Worm (Caenorhabditis elegans) whole organism, L4/young adult: ENCODE data around the gene W05H7.1.
"Not testable (repeated sequence)": the region's sequence is repeated elsewhere in the genome, so short reads cannot be mapped to it uniquely, and the experiment has no call there.

ENCODE experiments used
- W03F9.2 ChIP-seq: fragments of 150-350 bp; optimal IDR thresholded peaks from 2 replicates; lab custom pipeline; 2014; ENCODE audit warnings: missing biosample characterization, missing genetic modification characterization
- dao-5 ChIP-seq: sonication (generic microtip); optimal IDR thresholded peaks from 2 replicates; lab custom pipeline; 2016; ENCODE audit warnings: missing genotype, missing genetic modification characterization, moderate library complexity, missing compliant biosample characterization
- him-1 ChIP-seq: sonication (generic microtip); optimal IDR thresholded peaks from 2 replicates; lab custom pipeline; 2016; ENCODE audit warnings: missing genotype, missing genetic modification reagents, missing genetic modification characterization, missing compliant biosample characterization

The W05H7.1 gene

DNA sequence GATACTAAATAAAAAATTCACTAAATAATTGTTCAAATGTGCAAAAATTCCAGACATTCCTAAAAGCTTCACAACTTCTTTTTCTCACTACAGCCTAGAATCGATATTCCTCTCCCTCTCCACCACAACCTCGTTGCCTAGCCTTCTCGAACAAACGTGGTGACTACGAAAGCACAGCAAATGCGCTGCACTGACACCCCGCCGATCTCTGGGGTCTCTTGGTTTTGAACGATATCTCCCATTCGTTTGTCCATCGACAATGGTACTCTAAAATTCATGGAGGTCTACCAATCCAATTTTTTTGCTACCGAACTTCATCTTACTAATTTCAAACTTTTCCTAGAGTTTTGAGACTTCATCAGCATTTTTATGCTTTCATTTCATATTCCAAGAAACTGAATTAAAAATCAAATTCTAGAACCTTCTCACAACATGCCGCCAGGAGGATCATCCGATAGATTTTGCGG is at the start of gene W05H7.1:
Gene W05H7.1, plus strand, starts transcription at position 417 of the 467 bp plus-strand sequence.
- no peak for TF ChIP-seq W03F9.2 (tag; lab: Kevin White, UChicago)
- TF ChIP-seq dao-5 (tag; lab: Kevin White, UChicago): no peak
- no peak for TF ChIP-seq him-1 (tag; lab: Kevin White, UChicago)

DNA sequence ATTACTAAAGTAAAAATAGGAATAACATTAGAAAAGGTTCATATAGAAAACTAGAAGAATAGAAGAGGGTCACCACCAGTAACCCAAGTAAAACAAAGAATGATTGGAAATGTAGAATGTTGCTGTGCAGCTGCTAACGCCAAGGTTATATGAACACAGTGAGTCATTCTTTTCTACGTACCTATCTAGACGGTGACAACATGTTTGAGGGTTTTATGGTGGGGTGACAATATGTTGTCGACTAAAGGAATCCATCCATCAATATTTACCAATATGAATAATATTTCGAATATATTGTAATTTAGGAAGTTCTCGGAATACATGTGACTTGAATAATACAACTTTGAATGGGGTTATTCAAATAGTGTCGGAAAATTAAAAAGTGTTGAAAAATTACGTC is 49.3 kb upstream of the W05H7.1 start, which contains the start of gene ZK402.5:
Gene ZK402.5, minus strand, starts transcription at position 101 of the 400 bp plus-strand sequence.
- TF ChIP-seq W03F9.2 (tag; lab: Kevin White, UChicago) (no peak), him-1 (tag; lab: Kevin White, UChicago) (no peak), dao-5 (tag; lab: Kevin White, UChicago) (no peak)

- not testable (repeated sequence) for TF ChIP-seq him-1, dao-5, W03F9.2 (tag; lab: Kevin White, UChicago)
Measured at ce11 chrX:1403444-1403843, 47.1 kb upstream of the W05H7.1 start, which contains the start of gene ZK402.2. TSS of gene ZK402.2 (plus strand) at chrX:1403744.

DNA sequence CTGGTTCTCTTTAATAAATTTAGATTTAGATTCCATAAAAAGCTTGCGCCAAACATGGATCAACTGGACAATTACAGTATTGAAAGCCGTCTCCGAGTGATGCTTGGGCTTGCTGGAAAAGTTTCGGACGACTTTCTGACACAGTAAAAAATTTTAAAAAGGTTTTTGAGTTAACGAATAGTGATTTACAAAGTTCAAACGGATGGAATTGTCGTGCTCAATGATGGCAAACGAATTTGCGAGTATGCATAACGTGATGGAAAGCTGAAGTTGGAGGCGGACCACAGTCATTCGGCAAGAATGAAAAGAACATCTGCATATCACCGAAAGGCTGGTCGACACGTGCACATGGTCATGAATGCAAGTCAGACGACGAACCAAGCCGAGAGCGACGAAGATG is 46.6 kb upstream of the W05H7.1 start, which contains the start of gene ZK402.1:
Gene ZK402.1, plus strand, starts transcription at position 301 of the 400 bp plus-strand sequence.
- not testable (repeated sequence) for TF ChIP-seq dao-5, W03F9.2, him-1 (tag; lab: Kevin White, UChicago)

- TF ChIP-seq him-1 (tag; lab: Kevin White, UChicago) (no peak), W03F9.2 (tag; lab: Kevin White, UChicago) (no peak)
Measured at ce11 chrX:1409224-1409623, 41.3 kb upstream of the W05H7.1 start.

ce11 chrX:1410552-1410951 is 40.0 kb upstream of the W05H7.1 start, which contains the start of gene abu-2:
TSS of gene abu-2 (minus strand) at chrX:1410652.
- TF ChIP-seq dao-5 (tag; lab: Kevin White, UChicago): no peak

DNA sequence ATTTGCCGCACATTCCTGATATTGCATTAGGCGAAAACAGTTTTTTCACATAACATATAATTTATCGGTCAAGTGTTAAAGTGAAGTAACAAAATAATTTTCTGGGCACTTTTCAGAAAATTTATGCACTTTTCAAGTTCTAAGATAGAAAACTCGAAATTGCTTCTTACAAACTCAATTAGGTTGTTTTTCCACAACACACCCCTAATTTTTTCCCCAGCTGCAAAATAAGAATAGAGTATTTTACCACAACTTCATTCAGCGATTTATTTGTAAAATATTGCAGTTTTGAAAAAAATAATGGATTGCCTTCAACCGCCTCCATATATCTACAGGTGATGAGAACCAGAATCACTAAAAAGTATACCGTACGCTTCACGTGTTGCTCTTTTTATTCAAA is 37.7 kb upstream of the W05H7.1 start, which contains the start of gene srh-19:
Gene srh-19, plus strand, starts transcription at position 301 of the 400 bp plus-strand sequence.
- TF ChIP-seq him-1 (tag; lab: Kevin White, UChicago): no peak
- TF ChIP-seq W03F9.2 (tag; lab: Kevin White, UChicago): no peak
- TF ChIP-seq dao-5 (tag; lab: Kevin White, UChicago): no peak

ce11 chrX:1416776-1417354 is 33.7 kb upstream of the W05H7.1 start, which contains the start of the genes F19G12.4 and F19G12.8:
TSS of gene F19G12.4 (plus strand) at chrX:1417304.
TSS of gene F19G12.8 (plus strand) at chrX:1417320.
- no peak for TF ChIP-seq W03F9.2 (tag; lab: Kevin White, UChicago)
- no peak for TF ChIP-seq dao-5 (tag; lab: Kevin White, UChicago)
- no peak for TF ChIP-seq him-1 (tag; lab: Kevin White, UChicago)

DNA sequence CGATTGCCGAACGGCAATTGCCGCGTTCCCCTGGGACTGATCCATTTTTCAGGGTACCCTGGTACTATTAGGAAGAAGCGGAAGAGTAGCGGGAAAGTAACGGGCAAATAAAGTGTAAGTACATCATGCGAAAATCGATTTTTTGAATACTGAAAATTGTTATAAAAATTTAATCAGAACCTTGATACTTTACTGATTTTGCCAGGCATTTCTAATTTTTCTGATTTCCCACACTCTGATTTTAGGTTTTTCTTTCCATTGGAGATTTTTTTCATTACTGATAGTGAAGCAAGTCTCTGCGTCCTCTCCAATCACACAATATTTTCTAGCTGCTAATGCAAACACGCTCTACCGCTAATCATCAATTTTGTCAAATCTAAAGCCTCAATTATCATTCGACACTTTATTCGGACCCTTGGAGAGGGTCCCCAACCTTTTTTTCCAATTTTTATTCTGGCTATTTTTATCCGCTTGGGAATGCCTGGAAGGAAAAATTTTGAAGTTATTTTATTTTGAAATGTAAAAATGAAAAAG is 31.3 kb upstream of the W05H7.1 start, which contains the start of gene F19G12.9:
Gene F19G12.9, plus strand, starts transcription at position 51 of the 534 bp plus-strand sequence.
- TF ChIP-seq W03F9.2 (tag; lab: Kevin White, UChicago): no peak
- TF ChIP-seq him-1 (tag; lab: Kevin White, UChicago): no peak
- no peak for TF ChIP-seq dao-5 (tag; lab: Kevin White, UChicago)

DNA sequence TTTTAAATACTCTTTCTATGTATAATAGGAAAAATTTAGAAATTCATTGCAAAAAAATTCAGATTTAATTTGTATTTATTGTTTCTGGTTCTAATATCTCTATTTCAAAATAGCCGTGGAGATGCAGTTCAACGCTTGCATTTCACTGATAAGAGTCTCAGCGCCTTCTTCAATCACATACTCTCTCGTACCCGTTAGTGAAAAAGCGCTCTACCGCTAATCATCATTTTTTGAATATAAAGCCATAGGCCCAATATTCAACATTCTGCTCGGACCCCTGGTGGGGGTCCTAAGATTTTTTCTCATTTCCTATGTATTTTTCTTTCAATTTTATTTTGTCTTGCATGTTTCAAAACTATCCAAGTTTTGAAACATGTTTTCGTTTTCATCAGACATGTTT is 30.0 kb upstream of the W05H7.1 start:
- TF ChIP-seq him-1 (tag; lab: Kevin White, UChicago) (no peak), W03F9.2 (tag; lab: Kevin White, UChicago) (no peak), dao-5 (tag; lab: Kevin White, UChicago) (no peak)

- no peak for TF ChIP-seq dao-5 (tag; lab: Kevin White, UChicago)
Measured at ce11 chrX:1424509-1424908, 26.1 kb upstream of the W05H7.1 start, which contains the start of gene F19G12.3. TSS of gene F19G12.3 (plus strand) at chrX:1424809.

DNA sequence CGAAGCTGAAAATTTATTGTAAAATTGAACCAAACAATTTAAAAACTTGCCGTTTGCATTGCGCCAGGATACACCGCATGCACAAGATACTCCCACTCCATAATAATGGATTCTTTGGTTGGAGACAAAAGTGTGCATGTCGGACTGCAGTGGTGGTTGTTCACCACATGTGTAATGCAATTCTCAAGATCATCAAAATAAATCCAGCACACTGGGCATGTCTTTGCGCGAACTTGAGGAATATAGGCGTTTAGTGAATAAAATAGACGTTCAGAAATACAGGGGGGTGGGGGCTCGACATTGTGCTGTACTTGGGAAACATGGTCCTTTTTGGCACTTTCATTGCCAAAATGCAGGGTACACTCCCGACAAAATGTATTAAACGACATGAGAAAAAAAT is 24.1 kb upstream of the W05H7.1 start, which contains the start of gene F19G12.11:
Gene F19G12.11, minus strand, starts transcription at position 101 of the 400 bp plus-strand sequence.
- no peak for TF ChIP-seq him-1 (tag; lab: Kevin White, UChicago)
- no peak for TF ChIP-seq W03F9.2 (tag; lab: Kevin White, UChicago)
- TF ChIP-seq dao-5 (tag; lab: Kevin White, UChicago): no peak

ce11 chrX:1430707-1431106 is 19.9 kb upstream of the W05H7.1 start, which contains the start of gene F19G12.1:
TSS of gene F19G12.1 (plus strand) at chrX:1431007.
- TF ChIP-seq him-1, W03F9.2, dao-5 (tag; lab: Kevin White, UChicago): not testable (repeated sequence)
